Worm (Caenorhabditis elegans): Measurements from ENCODE around the gene peli-1.

DNA sequence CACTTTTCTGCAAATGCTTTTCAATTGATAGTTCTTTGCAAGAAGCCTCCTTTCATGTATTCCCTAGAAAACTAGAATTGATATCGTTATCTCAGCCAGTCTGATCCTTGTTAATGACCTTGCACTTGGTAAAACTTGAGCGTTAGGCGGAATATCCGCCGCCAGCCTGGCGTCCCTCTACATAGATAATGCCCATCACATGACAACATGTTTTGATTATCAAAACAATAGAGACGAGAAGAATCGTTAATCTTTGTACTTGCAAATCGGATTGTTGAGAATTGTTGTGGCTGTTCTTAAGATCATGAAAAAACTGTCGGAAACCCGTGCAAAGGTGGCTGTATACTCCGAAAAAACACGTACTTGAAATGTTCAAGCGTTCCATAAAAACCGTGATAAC, 12.0 kb upstream of the peli-1 start:
- TF ChIP-seq nhr-67 (tag; optimal IDR thresholded peaks at IDR 0.05) (no peak), nhr-12 (tag; optimal IDR thresholded peaks at IDR 0.05) (no peak), zag-1 (tag; optimal IDR thresholded peaks at IDR 0.05) (no peak), pqm-1 (tag; optimal IDR thresholded peaks at IDR 0.05) (no peak), elt-3 (tag; optimal IDR thresholded peaks at IDR 0.05) (no peak), fkh-10 (GFP tag; optimal IDR thresholded peaks at IDR 0.05) (no peak), nhr-237 (tag; optimal IDR thresholded peaks at IDR 0.05) (no peak)

Measured in whole organism, L3 larva.